Fruit fly (Drosophila melanogaster) whole organism: Measurements from ENCODE around the gene CG9777.

ENCODE experiments used
- CG8478 ChIP-seq: fragments of >200 bp; optimal IDR thresholded peaks from 2 replicates; lab custom pipeline; 2018; ENCODE audit warnings: inconsistent platforms
- Dll ChIP-seq: fragments of >200 bp; optimal IDR thresholded peaks from 2 replicates; lab custom pipeline; 2017
- EcR ChIP-seq, 2 experiments: fragments of >200 bp; optimal IDR thresholded peaks; 2 replicates each; lab custom pipeline; 2017; ENCODE audit warnings: missing biosample characterization in 2 of 2, missing genetic modification characterization in 2 of 2, missing genetic modification reagents in 2 of 2
- pan ChIP-seq: fragments of >200 bp; optimal IDR thresholded peaks from 2 replicates; lab custom pipeline; 2017
- psq ChIP-seq: fragments of >200 bp; optimal IDR thresholded peaks from 2 replicates; lab custom pipeline; 2017

DNA sequence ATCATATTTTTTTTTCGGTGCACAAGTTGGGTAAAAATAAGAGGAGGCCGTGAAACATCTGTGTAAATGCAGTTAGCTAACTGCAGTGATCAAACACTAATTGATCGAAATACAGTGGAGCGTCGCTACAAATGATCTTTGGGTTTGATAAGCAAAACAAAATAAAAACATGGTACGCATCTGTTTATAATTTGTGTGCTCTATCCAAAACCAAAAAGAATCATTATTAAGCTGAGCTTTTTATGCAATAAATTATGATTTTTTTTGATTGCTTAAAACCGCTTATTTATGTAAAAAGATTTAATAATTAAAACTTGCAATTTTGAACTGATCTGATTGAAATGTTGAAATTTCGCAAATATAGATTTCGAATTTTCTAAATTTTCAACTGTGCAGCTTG is 38.2 kb upstream of the CG9777 start:
- TF ChIP-seq EcR (GFP tag; optimal IDR thresholded peaks at IDR 0.05; lab: Kevin White, UChicago), result no peak
- TF ChIP-seq CG8478 (lab: Kevin White, UChicago), result no peak
- no peak for TF ChIP-seq Dll
- TF ChIP-seq psq, result no peak
- no peak for TF ChIP-seq pan (lab: Kevin White, UChicago)
